Worm (Caenorhabditis elegans) whole organism, L1 larva: ENCODE results near the gene eif-3.L.

Experiments
- aha-1 ChIP-seq: fragments of 150-350 bp; optimal IDR thresholded peaks from 2 replicates; lab custom pipeline; 2014; ENCODE audit warnings: missing biosample characterization, missing genetic modification characterization
- aly-2 ChIP-seq: fragments of 150-350 bp; optimal IDR thresholded peaks from 2 replicates; lab custom pipeline; 2014; ENCODE audit warnings: missing biosample characterization, missing genetic modification characterization
- fos-1 ChIP-seq: fragments of 150-350 bp; optimal IDR thresholded peaks from 2 replicates; lab custom pipeline; 2014; ENCODE audit warnings: missing biosample characterization, missing genetic modification characterization
- mab-9 ChIP-seq: fragments of 200-800 bp; sonication (Bioruptor generic); IDR thresholded peaks from 2 replicates; pipeline ENCODE4 v1.3.6; 2022; ENCODE audit warnings: missing genetic modification reagents, missing genetic modification characterization, missing compliant biosample characterization
- nhr-12 ChIP-seq: sonication (generic microtip); optimal IDR thresholded peaks from 2 replicates; lab custom pipeline; 2017; ENCODE audit warnings: missing biosample characterization, missing genetic modification characterization
- sup-37 ChIP-seq: fragments of 200-800 bp; sonication (Bioruptor generic); optimal IDR thresholded peaks from 2 replicates; lab custom pipeline; 2018; ENCODE audit warnings: mild to moderate bottlenecking, missing genetic modification characterization, missing compliant biosample characterization
- unc-62 ChIP-seq: fragments of 150-350 bp; optimal IDR thresholded peaks from 2 replicates; lab custom pipeline; 2014; ENCODE audit warnings: missing biosample characterization, missing genetic modification reagents, missing genetic modification characterization

DNA sequence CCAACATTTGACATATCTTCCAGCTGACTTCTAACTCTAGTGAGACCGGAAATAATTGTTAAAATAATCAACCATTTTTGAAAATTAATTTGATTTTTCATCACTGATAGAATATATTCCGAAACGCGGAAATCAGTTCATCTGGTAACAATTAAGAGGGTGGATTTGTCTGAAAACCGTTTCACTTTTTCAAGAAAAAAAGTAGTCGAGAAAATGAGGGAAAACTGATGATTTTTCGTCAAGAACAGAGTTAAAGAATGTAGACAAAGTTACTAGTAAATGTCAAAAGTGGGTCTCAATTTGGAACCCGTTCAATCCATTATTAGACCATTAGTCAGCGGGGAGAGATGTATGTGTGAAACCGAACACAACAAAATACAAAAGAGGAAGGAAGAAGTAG is 19.1 kb downstream of the eif-3.L start, which contains the start of gene C17G10.6:
- TF ChIP-seq sup-37 (no peak), aly-2 (tag; lab: Kevin White, UChicago) (no peak), nhr-12 (no peak), aha-1 (no peak), fos-1 (tag; lab: Kevin White, UChicago) (no peak), mab-9 (no peak), unc-62 (no peak)
